Fruit fly (Drosophila melanogaster) whole organism, wandering third instar larva: ENCODE data around the gene CG34176.

Experiments
- Abd-B ChIP-seq: fragments of >200 bp; optimal IDR thresholded peaks from 2 replicates; lab custom pipeline; 2017; ENCODE audit warnings: missing biosample characterization, missing genetic modification characterization
- CG32264 ChIP-seq: fragments of 200-800 bp; sonication (Bioruptor generic); optimal IDR thresholded peaks from 2 replicates; lab custom pipeline; 2016; ENCODE audit warnings: missing biosample characterization, missing genetic modification characterization
- CG9705 ChIP-seq: fragments of 200-800 bp; sonication (Bioruptor generic); optimal IDR thresholded peaks from 2 replicates; lab custom pipeline; 2018; ENCODE audit warnings: missing biosample characterization, mild to moderate bottlenecking, missing genetic modification characterization
- CrebA ChIP-seq: fragments of 200-800 bp; sonication (Bioruptor generic); optimal IDR thresholded peaks from 2 replicates; lab custom pipeline; 2016; ENCODE audit warnings: missing biosample characterization, mild to moderate bottlenecking, missing genetic modification characterization, borderline replicate concordance
- Dfd ChIP-seq: fragments of >200 bp; optimal IDR thresholded peaks from 2 replicates; lab custom pipeline; 2017; ENCODE audit warnings: missing biosample characterization, missing genetic modification characterization
- Dif ChIP-seq: fragments of 200-275, 200-300 bp; sonication (Bioruptor generic); optimal IDR thresholded peaks from 2 replicates; lab custom pipeline; 2018; ENCODE audit warnings: missing biosample characterization, missing genetic modification characterization; ENCODE audit not compliant: partially characterized antibody
- Hnf4 ChIP-seq: fragments of 200-800 bp; sonication (Bioruptor generic); optimal IDR thresholded peaks from 2 replicates; lab custom pipeline; 2016; ENCODE audit warnings: missing biosample characterization, mild to moderate bottlenecking, missing genetic modification characterization
- Hr78 ChIP-seq: fragments of >200 bp; optimal IDR thresholded peaks from 2 replicates; lab custom pipeline; 2017; ENCODE audit warnings: missing biosample characterization, missing genetic modification characterization
- Hr83 ChIP-seq: fragments of 200-300 bp; sonication (Bioruptor generic); optimal IDR thresholded peaks from 2 replicates; lab custom pipeline; 2016; ENCODE audit warnings: missing biosample characterization, mild to moderate bottlenecking, missing genetic modification characterization, moderate library complexity; ENCODE audit not compliant: poor library complexity, severe bottlenecking
- Jra ChIP-seq: sonication (Bioruptor generic); optimal IDR thresholded peaks from 2 replicates; lab custom pipeline; 2016; ENCODE audit warnings: missing biosample characterization, missing genetic modification characterization
- Myc ChIP-seq: fragments of >200 bp; optimal IDR thresholded peaks from 2 replicates; lab custom pipeline; 2017
- N ChIP-seq: fragments of >200 bp; optimal IDR thresholded peaks from 2 replicates; lab custom pipeline; 2018; ENCODE audit warnings: missing biosample characterization, missing external identifiers, missing genetic modification characterization
- Rel ChIP-seq, 2 experiments: fragments of 200-800 bp; sonication (Bioruptor generic) in 1 of 2; optimal IDR thresholded peaks; 2 replicates in 1 of 2; 3 replicates in 1 of 2; lab custom pipeline; 2016 to 2019; ENCODE audit warnings: mild to moderate bottlenecking in 2 of 2, missing biosample characterization in 2 of 2, missing genetic modification characterization in 2 of 2, moderate library complexity in 1 of 2
- Sp1 ChIP-seq: fragments of 200-800 bp; sonication (Bioruptor generic); optimal IDR thresholded peaks from 3 replicates; lab custom pipeline; 2019; ENCODE audit warnings: missing biosample characterization, mild to moderate bottlenecking, missing genetic modification characterization, moderate library complexity
- Vsx2 ChIP-seq: fragments of 200-300, 225-300 bp; sonication (Bioruptor generic); optimal IDR thresholded peaks from 2 replicates; lab custom pipeline; 2018; ENCODE audit warnings: missing biosample characterization, missing genetic modification characterization; ENCODE audit not compliant: partially characterized antibody
- br ChIP-seq: fragments of 200-800 bp; sonication (Bioruptor generic); optimal IDR thresholded peaks from 2 replicates; lab custom pipeline; 2016; ENCODE audit warnings: missing biosample characterization, missing genetic modification characterization
- brk ChIP-seq: fragments of 200-800 bp; sonication (Bioruptor generic); optimal IDR thresholded peaks from 2 replicates; lab custom pipeline; 2016; ENCODE audit warnings: missing biosample characterization, mild to moderate bottlenecking, missing genetic modification characterization
- dl ChIP-seq, 2 experiments: fragments of 175-275, 200-275 bp in 1 of 2; fragments of 200-275 bp in 1 of 2; sonication (Bioruptor generic); optimal IDR thresholded peaks; lab custom pipeline; 2018; ENCODE audit warnings: mild to moderate bottlenecking in 2 of 2, missing biosample characterization in 2 of 2, missing genetic modification characterization in 2 of 2, moderate library complexity in 2 of 2; ENCODE audit not compliant: partially characterized antibody in 2 of 2, insufficient read depth in 1 of 2
- dmrt93B ChIP-seq: fragments of 200-800 bp; sonication (Bioruptor generic); optimal IDR thresholded peaks from 2 replicates; lab custom pipeline; 2018; ENCODE audit warnings: missing biosample characterization, mild to moderate bottlenecking, missing genetic modification characterization
- dsf ChIP-seq: sonication (Bioruptor generic); optimal IDR thresholded peaks from 2 replicates; lab custom pipeline; 2016; ENCODE audit warnings: missing biosample characterization, missing genetic modification characterization, borderline replicate concordance
- ey ChIP-seq: fragments of 200-800 bp; sonication (Bioruptor generic); optimal IDR thresholded peaks from 2 replicates; lab custom pipeline; 2016; ENCODE audit warnings: missing biosample characterization, missing genetic modification characterization
- fru ChIP-seq: fragments of 200-800 bp; sonication (Bioruptor generic); optimal IDR thresholded peaks from 3 replicates; lab custom pipeline; 2016; ENCODE audit warnings: missing biosample characterization, mild to moderate bottlenecking, missing genetic modification characterization
- h ChIP-seq: fragments of 200-800 bp; sonication (Bioruptor generic); optimal IDR thresholded peaks from 3 replicates; lab custom pipeline; 2016; ENCODE audit warnings: missing biosample characterization, mild to moderate bottlenecking, missing genetic modification characterization
- jim ChIP-seq: fragments of 175-275, 200-325 bp; sonication (Bioruptor generic); optimal IDR thresholded peaks from 2 replicates; lab custom pipeline; 2016; ENCODE audit warnings: missing biosample characterization, mild to moderate bottlenecking, missing genetic modification characterization
- lola ChIP-seq: fragments of >200 bp; optimal IDR thresholded peaks from 2 replicates; lab custom pipeline; 2017; ENCODE audit warnings: missing biosample characterization, missing genetic modification characterization
- psq ChIP-seq: fragments of 200-800 bp; sonication (Bioruptor generic); optimal IDR thresholded peaks from 3 replicates; lab custom pipeline; 2017; ENCODE audit warnings: missing biosample characterization, mild to moderate bottlenecking, missing genetic modification characterization, moderate library complexity
- rgr ChIP-seq: fragments of 200-800 bp; sonication (Bioruptor generic); optimal IDR thresholded peaks from 3 replicates; lab custom pipeline; 2016; ENCODE audit warnings: missing biosample characterization, mild to moderate bottlenecking, missing genetic modification characterization
- sage ChIP-seq: fragments of 200-800 bp; sonication (Bioruptor generic); optimal IDR thresholded peaks from 2 replicates; lab custom pipeline; 2016; ENCODE audit warnings: missing biosample characterization, mild to moderate bottlenecking, missing genetic modification characterization
- usp ChIP-seq: fragments of >200 bp; optimal IDR thresholded peaks from 2 replicates; lab custom pipeline; 2017; ENCODE audit warnings: missing biosample characterization, missing genetic modification characterization

CG34176 gene

dm6 chr2L:4021608-4022342 lies 17.9 kb downstream of the CG34176 start:
- no peak for TF ChIP-seq CG9705 (GFP tag; lab: Kevin White, UChicago)
- no peak for TF ChIP-seq usp (GFP tag; lab: Kevin White, UChicago)
- no peak for TF ChIP-seq dl (GFP tag; optimal IDR thresholded peaks at IDR 0.05; lab: Kevin White, UChicago; ENCODE audit: insufficient read depth in 1 of 2, partially characterized antibody in 2 of 2)
- TF ChIP-seq brk (GFP tag; lab: Kevin White, UChicago): no peak
- TF ChIP-seq Myc (lab: Kevin White, UChicago): no peak
- no peak for TF ChIP-seq N
- no peak for TF ChIP-seq sage (GFP tag; lab: Kevin White, UChicago)
- no peak for TF ChIP-seq Dif (GFP tag; lab: Kevin White, UChicago)
- no peak for TF ChIP-seq Sp1 (GFP tag; lab: Kevin White, UChicago)
- TF ChIP-seq Jra (GFP tag; lab: Kevin White, UChicago): no peak
- no peak for TF ChIP-seq Rel (GFP tag; optimal IDR thresholded peaks at IDR 0.05; lab: Kevin White, UChicago)
- TF ChIP-seq Rel (tag; optimal IDR thresholded peaks at IDR 0.05; lab: Kevin White, UChicago): no peak
- TF ChIP-seq ey (GFP tag; lab: Kevin White, UChicago): no peak
- TF ChIP-seq Hnf4: no peak
- TF ChIP-seq rgr (GFP tag; lab: Kevin White, UChicago): no peak
- TF ChIP-seq br: no peak
- TF ChIP-seq Hr83 (GFP tag; lab: Kevin White, UChicago): no peak
- TF ChIP-seq psq (GFP tag; lab: Kevin White, UChicago): no peak

- no peak for TF ChIP-seq Dif (GFP tag; lab: Kevin White, UChicago)
- no peak for TF ChIP-seq br
- TF ChIP-seq Rel (GFP tag; optimal IDR thresholded peaks at IDR 0.05; lab: Kevin White, UChicago): no peak
- TF ChIP-seq Rel (tag; optimal IDR thresholded peaks at IDR 0.05; lab: Kevin White, UChicago): no peak
- no peak for TF ChIP-seq CG9705 (GFP tag; lab: Kevin White, UChicago)
- TF ChIP-seq brk (GFP tag; lab: Kevin White, UChicago): no peak
- TF ChIP-seq sage (GFP tag; lab: Kevin White, UChicago): no peak
- TF ChIP-seq dmrt93B: no peak
- no peak for TF ChIP-seq fru (GFP tag; lab: Kevin White, UChicago)
- no peak for TF ChIP-seq lola (GFP tag; lab: Kevin White, UChicago)
- TF ChIP-seq Hr78: no peak
- TF ChIP-seq dsf (GFP tag; lab: Kevin White, UChicago): no peak
- TF ChIP-seq rgr (GFP tag; lab: Kevin White, UChicago): no peak
- no peak for TF ChIP-seq h (GFP tag; lab: Kevin White, UChicago)
- TF ChIP-seq Dfd: no peak
These were observed 19.5 kb downstream of the CG34176 start for dm6 chr2L:4023312-4023926.

- TF ChIP-seq Hr78: no peak
- TF ChIP-seq dl (GFP tag; optimal IDR thresholded peaks at IDR 0.05; lab: Kevin White, UChicago; ENCODE audit: insufficient read depth in 1 of 2, partially characterized antibody in 2 of 2): no peak
- TF ChIP-seq Sp1 (GFP tag; lab: Kevin White, UChicago): no peak
- no peak for TF ChIP-seq rgr (GFP tag; lab: Kevin White, UChicago)
- TF ChIP-seq ey (GFP tag; lab: Kevin White, UChicago): no peak
- TF ChIP-seq brk (GFP tag; lab: Kevin White, UChicago): no peak
- TF ChIP-seq Rel (GFP tag; optimal IDR thresholded peaks at IDR 0.05; lab: Kevin White, UChicago): no peak
- no peak for TF ChIP-seq Rel (tag; optimal IDR thresholded peaks at IDR 0.05; lab: Kevin White, UChicago)
These were observed 21.2 kb downstream of the CG34176 start for dm6 chr2L:4025077-4025476.

- TF ChIP-seq Hnf4: no peak
- peak in 1 of 2 experiments; percentile 12 for TF ChIP-seq dl (GFP tag; optimal IDR thresholded peaks at IDR 0.05; lab: Kevin White, UChicago; ENCODE audit: insufficient read depth in 1 of 2, partially characterized antibody in 2 of 2)
- TF ChIP-seq brk (GFP tag; lab: Kevin White, UChicago): no peak
- TF ChIP-seq jim: no peak
These were observed 24.1 kb downstream of the CG34176 start for dm6 chr2L:4028026-4028425.

dm6 chr2L:4028697-4029096 lies 24.8 kb downstream of the CG34176 start:
- TF ChIP-seq fru (GFP tag; lab: Kevin White, UChicago) (peak; percentile 38), Vsx2 (GFP tag; lab: Kevin White, UChicago) (no peak), CG32264 (no peak), psq (GFP tag; lab: Kevin White, UChicago) (peak; percentile 96), dl (GFP tag; optimal IDR thresholded peaks at IDR 0.05; lab: Kevin White, UChicago; ENCODE audit: insufficient read depth in 1 of 2, partially characterized antibody in 2 of 2) (peak in 1 of 2 experiments; percentile 7), Abd-B (no peak), lola (GFP tag; lab: Kevin White, UChicago) (no peak), CrebA (GFP tag; lab: Kevin White, UChicago) (no peak)
